Fruit fly (Drosophila melanogaster): ENCODE results near the gene Gr61a.

Gene Gr61a

DNA sequence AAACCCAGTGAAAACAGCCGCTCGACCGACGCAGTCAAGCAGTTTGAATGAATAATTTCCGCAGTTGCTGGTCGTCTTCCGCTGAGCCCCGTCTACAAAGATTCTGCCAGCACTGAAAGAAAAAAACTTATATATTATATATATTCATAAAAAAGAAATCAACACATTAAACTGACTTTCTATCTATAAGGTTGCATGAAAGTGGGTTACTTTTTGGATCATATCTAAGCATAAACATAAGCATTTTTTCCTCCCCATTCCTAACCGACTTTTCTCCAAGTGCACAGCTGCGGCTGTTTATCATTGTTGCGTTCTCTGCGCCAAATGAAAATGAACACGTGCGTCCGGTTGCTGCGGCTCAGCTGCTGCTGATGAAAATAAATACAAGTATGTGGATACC is 20.9 kb upstream of the Gr61a start (continued):
- TF ChIP-seq CG6276 (GFP tag; optimal IDR thresholded peaks at IDR 0.05) (peak; percentile 76), CG3919 (GFP tag; optimal IDR thresholded peaks at IDR 0.05) (peak; percentile 82), CG16779 (tag; optimal IDR thresholded peaks at IDR 0.05) (peak; percentile 77), CG11294 (GFP tag; IDR thresholded peaks at IDR 0.05) (peak; percentile 79), vri (GFP tag; optimal IDR thresholded peaks at IDR 0.05) (peak; percentile 60), CG7368 (GFP tag; optimal IDR thresholded peaks at IDR 0.05) (peak; percentile 68), CG32006 (GFP tag; optimal IDR thresholded peaks at IDR 0.05) (peak; percentile 87), OdsH (GFP tag; optimal IDR thresholded peaks at IDR 0.05) (peak; percentile 88), CG10631 (GFP tag; optimal IDR thresholded peaks at IDR 0.05) (peak; percentile 84), net (GFP tag; optimal IDR thresholded peaks at IDR 0.05) (peak; percentile 81), Sox15 (GFP tag; optimal IDR thresholded peaks at IDR 0.05) (peak; percentile 66), Hr38 (GFP tag; optimal IDR thresholded peaks at IDR 0.05) (no peak), Gug (GFP tag; IDR thresholded peaks at IDR 0.05) (peak; percentile 82), CG6792 (GFP tag; optimal IDR thresholded peaks at IDR 0.05) (peak; percentile 85), fd85E (GFP tag; optimal IDR thresholded peaks at IDR 0.05) (no peak), fd59A (GFP tag; optimal IDR thresholded peaks at IDR 0.05) (peak; percentile 61), Hr39 (GFP tag; optimal IDR thresholded peaks at IDR 0.05) (peak; percentile 78), spab (GFP tag; optimal IDR thresholded peaks at IDR 0.05) (peak; percentile 75), svp (GFP tag) (peak; percentile 94), Ets21C (GFP tag; optimal IDR thresholded peaks at IDR 0.05) (peak; percentile 63)

DNA sequence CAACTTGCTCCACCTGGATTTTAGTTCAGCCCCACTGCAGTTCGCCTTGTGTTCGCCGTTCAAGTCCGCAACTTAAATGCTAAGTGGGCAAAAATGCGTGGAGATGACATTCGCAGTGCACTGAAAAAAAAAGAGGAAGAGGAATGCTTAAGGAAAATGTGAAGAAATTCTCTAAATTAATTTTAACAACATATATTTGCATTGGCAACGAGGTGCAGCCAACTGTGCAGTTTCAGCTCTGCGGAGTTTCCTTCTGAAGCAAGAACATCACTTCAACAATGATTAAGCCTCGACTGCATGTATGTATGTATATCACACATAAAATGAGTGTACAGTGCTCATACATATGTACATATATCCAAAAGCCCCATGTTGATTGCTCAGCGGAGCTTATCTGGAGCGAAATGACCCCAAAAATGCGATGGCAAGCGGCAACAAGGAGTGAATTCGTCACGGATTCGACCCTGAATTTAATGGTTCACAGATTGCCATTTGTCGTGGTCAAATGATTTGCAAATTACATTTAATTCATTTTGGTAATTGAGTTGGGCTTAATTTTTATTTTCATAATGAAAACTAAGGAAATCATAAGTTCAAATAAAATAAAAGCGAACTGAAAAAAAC is 20.2 kb upstream of the Gr61a start:
- TF ChIP-seq esn (GFP tag; optimal IDR thresholded peaks at IDR 0.05) (no peak), achi (GFP tag; optimal IDR thresholded peaks at IDR 0.05) (peak; percentile 2), fd59A (GFP tag; optimal IDR thresholded peaks at IDR 0.05) (no peak), Lpt (GFP tag; optimal IDR thresholded peaks at IDR 0.05) (no peak), lz (GFP tag; optimal IDR thresholded peaks at IDR 0.05) (no peak), eg (GFP tag; IDR thresholded peaks at IDR 0.05) (no peak), CG4318 (GFP tag; optimal IDR thresholded peaks at IDR 0.05) (no peak), Eip78C (GFP tag) (peak; percentile 53), salr (GFP tag; optimal IDR thresholded peaks at IDR 0.05) (no peak), ss (GFP tag; optimal IDR thresholded peaks at IDR 0.05) (no peak), CG9139 (GFP tag; optimal IDR thresholded peaks at IDR 0.05) (no peak), CG6276 (GFP tag; optimal IDR thresholded peaks at IDR 0.05) (no peak), Ets96B (tag; optimal IDR thresholded peaks at IDR 0.05) (no peak), cyc (GFP tag; optimal IDR thresholded peaks at IDR 0.05) (no peak), Hr38 (GFP tag; optimal IDR thresholded peaks at IDR 0.05) (no peak), pdm3 (GFP tag; optimal IDR thresholded peaks at IDR 0.05) (peak; percentile 22), fkh (GFP tag; optimal IDR thresholded peaks at IDR 0.05) (no peak), OdsH (GFP tag; optimal IDR thresholded peaks at IDR 0.05) (peak; percentile 52), spab (GFP tag; optimal IDR thresholded peaks at IDR 0.05) (no peak), CG11294 (GFP tag; IDR thresholded peaks at IDR 0.05) (no peak), CG3919 (GFP tag; optimal IDR thresholded peaks at IDR 0.05) (peak; percentile 8), svp (GFP tag) (peak; percentile 82), topi (GFP tag; optimal IDR thresholded peaks at IDR 0.05) (no peak), CG6163 (GFP tag; IDR thresholded peaks at IDR 0.05) (peak; percentile 60; the same call in 1 of the 3 replicates), Ets21C (GFP tag; optimal IDR thresholded peaks at IDR 0.05) (no peak), CG8119 (GFP tag; IDR thresholded peaks at IDR 0.05) (peak; percentile 34; the same call in 2 of the 3 replicates), fd85E (GFP tag; optimal IDR thresholded peaks at IDR 0.05) (no peak), CG8632 (GFP tag; optimal IDR thresholded peaks at IDR 0.05) (peak; percentile 28), CG10631 (GFP tag; optimal IDR thresholded peaks at IDR 0.05) (peak; percentile 29), net (GFP tag; optimal IDR thresholded peaks at IDR 0.05) (peak; percentile 47), CG11902 (GFP tag; optimal IDR thresholded peaks at IDR 0.05) (peak; percentile 19), Eip93F (GFP tag; optimal IDR thresholded peaks at IDR 0.05) (no peak), Smox (GFP tag; optimal IDR thresholded peaks at IDR 0.05) (peak; percentile 1), Sox15 (GFP tag; optimal IDR thresholded peaks at IDR 0.05) (no peak), Sox14 (GFP tag; optimal IDR thresholded peaks at IDR 0.05) (peak; percentile 20), CG3032 (tag; optimal IDR thresholded peaks at IDR 0.05) (peak; percentile 3), CG1621 (tag; optimal IDR thresholded peaks at IDR 0.05) (no peak), CG32006 (GFP tag; optimal IDR thresholded peaks at IDR 0.05) (peak; percentile 13), Sox102F (GFP tag; optimal IDR thresholded peaks at IDR 0.05) (peak; percentile 16), Eip75B (GFP tag; optimal IDR thresholded peaks at IDR 0.05) (peak; percentile 33), CG15336 (GFP tag; IDR thresholded peaks at IDR 0.05) (0 out of 2 replicates have a peak, but pooled peaks have one; percentile 42), CG6792 (GFP tag; optimal IDR thresholded peaks at IDR 0.05) (no peak), CG16779 (tag; optimal IDR thresholded peaks at IDR 0.05) (no peak)

Data from whole organism, prepupa.